Worm (Caenorhabditis elegans) whole organism, young adult: ENCODE data around the gene R03D7.15.
"Not testable (repeated sequence)": the region's sequence is repeated elsewhere in the genome, so short reads cannot be mapped to it uniquely, and the experiment has no call there.

Experiments used
- B0019.2 ChIP-seq: fragments of 200-800 bp; sonication (Bioruptor generic); conservative IDR thresholded peaks from 2 replicates; pipeline ENCODE4 v1.3.6; 2022; ENCODE audit warnings: missing genetic modification reagents, missing genetic modification characterization, missing compliant biosample characterization
- B0336.3 ChIP-seq: fragments of 200-800 bp; sonication (Bioruptor generic); IDR thresholded peaks from 2 replicates; pipeline ENCODE4 v1.3.6; 2022; ENCODE audit warnings: missing genetic modification characterization, missing compliant biosample characterization
- F23B12.7 ChIP-seq: sonication (generic microtip); optimal IDR thresholded peaks from 2 replicates; lab custom pipeline; 2017; ENCODE audit warnings: missing genetic modification characterization, mild to moderate bottlenecking, missing compliant biosample characterization, antibody characterized with exemption, moderate library complexity; ENCODE audit not compliant: insufficient read depth
- F39B2.1 ChIP-seq: fragments of 200-800 bp; sonication (Bioruptor generic); IDR thresholded peaks from 2 replicates; pipeline ENCODE4 v1.3.6; 2022; ENCODE audit warnings: missing genetic modification reagents, missing genetic modification characterization, missing compliant biosample characterization
- K11D2.4 ChIP-seq: fragments of 200-800 bp; sonication (Bioruptor generic); IDR thresholded peaks from 2 replicates; pipeline ENCODE4 v1.3.6; 2022; ENCODE audit warnings: missing genetic modification reagents, missing genetic modification characterization, missing compliant biosample characterization
- Y53F4B.3 ChIP-seq: fragments of 200-800 bp; sonication (Bioruptor generic); IDR thresholded peaks from 2 replicates; pipeline ENCODE4 v1.3.6; 2022; ENCODE audit warnings: missing genetic modification reagents, missing genetic modification characterization, missing compliant biosample characterization
- Y53G8AR.9 ChIP-seq: fragments of 200-800 bp; sonication (Bioruptor generic); conservative IDR thresholded peaks from 2 replicates; pipeline ENCODE4 v1.3.6; 2022; ENCODE audit warnings: missing genetic modification reagents, missing genetic modification characterization, missing compliant biosample characterization
- Y67H2A.10 ChIP-seq: fragments of 200-800 bp; sonication (Bioruptor generic); conservative IDR thresholded peaks from 2 replicates; pipeline ENCODE4 v1.3.6; 2022; ENCODE audit warnings: missing genetic modification reagents, missing genetic modification characterization, missing compliant biosample characterization
- ZK185.1 ChIP-seq: sonication (generic microtip); optimal IDR thresholded peaks from 2 replicates; lab custom pipeline; 2016; ENCODE audit warnings: mild to moderate bottlenecking, missing genetic modification characterization, missing compliant biosample characterization; ENCODE audit not compliant: poor library complexity, severe bottlenecking
- aptf-2 ChIP-seq: fragments of 200-800 bp; sonication (Bioruptor generic); conservative IDR thresholded peaks from 2 replicates; pipeline ENCODE4 v1.3.6; 2022; ENCODE audit warnings: missing genetic modification reagents, missing genetic modification characterization, missing compliant biosample characterization
- atf-7 ChIP-seq: sonication (generic microtip); optimal IDR thresholded peaks from 2 replicates; lab custom pipeline; 2017; ENCODE audit warnings: mild to moderate bottlenecking, missing genetic modification characterization, missing compliant biosample characterization
- attf-3 ChIP-seq: fragments of 200-800 bp; sonication (Bioruptor generic); conservative IDR thresholded peaks from 2 replicates; pipeline ENCODE4 v1.3.6; 2022; ENCODE audit warnings: missing genetic modification reagents, missing genetic modification characterization, missing compliant biosample characterization
- attf-5 ChIP-seq: fragments of 200-800 bp; sonication (Bioruptor generic); optimal IDR thresholded peaks from 2 replicates; lab custom pipeline; 2018; ENCODE audit warnings: mild to moderate bottlenecking, missing genetic modification characterization, missing compliant biosample characterization
- bed-1 ChIP-seq: fragments of 200-800 bp; sonication (Bioruptor generic); IDR thresholded peaks from 2 replicates; pipeline ENCODE4 v1.3.6; 2022; ENCODE audit warnings: missing genetic modification reagents, missing genetic modification characterization, missing compliant biosample characterization
- bed-2 ChIP-seq: fragments of 200-800 bp; sonication (Bioruptor generic); IDR thresholded peaks from 2 replicates; pipeline ENCODE4 v1.3.6; 2022; ENCODE audit warnings: missing genetic modification reagents, missing genetic modification characterization, missing compliant biosample characterization
- cebp-1 ChIP-seq, 2 experiments: fragments of 200-800 bp in 1 of 2; sonication (Bioruptor generic) in 1 of 2; sonication (generic microtip) in 1 of 2; IDR thresholded peaks in 1 of 2; optimal IDR thresholded peaks in 1 of 2; 2 replicates each; pipeline versions ENCODE4 v1.3.6 to Lab custom; 2017 to 2022; ENCODE audit warnings: missing compliant biosample characterization in 2 of 2, missing genetic modification characterization in 2 of 2, mild to moderate bottlenecking in 1 of 2, missing genetic modification reagents in 1 of 2, moderate library complexity in 1 of 2
- ceh-100 ChIP-seq: fragments of 200-800 bp; sonication (Bioruptor generic); IDR thresholded peaks from 2 replicates; pipeline ENCODE4 v1.3.6; 2022; ENCODE audit warnings: missing genetic modification reagents, missing genetic modification characterization, missing compliant biosample characterization
- ceh-27 ChIP-seq: fragments of 200-800 bp; sonication (Bioruptor generic); optimal IDR thresholded peaks from 2 replicates; lab custom pipeline; 2018; ENCODE audit warnings: mild to moderate bottlenecking, missing genetic modification characterization, moderate library complexity, missing compliant biosample characterization
- ceh-91 ChIP-seq: fragments of 200-800 bp; sonication (Bioruptor generic); IDR thresholded peaks from 2 replicates; pipeline ENCODE4 v1.3.6; 2022; ENCODE audit warnings: missing genetic modification reagents, missing genetic modification characterization, missing compliant biosample characterization
- efl-1 ChIP-seq: fragments of 150-350 bp; optimal IDR thresholded peaks from 2 replicates; lab custom pipeline; 2014; ENCODE audit warnings: missing biosample characterization, missing genetic modification reagents, missing genetic modification characterization
- egrh-3 ChIP-seq: fragments of 200-800 bp; sonication (Bioruptor generic); IDR thresholded peaks from 2 replicates; pipeline ENCODE4 v1.3.6; 2022; ENCODE audit warnings: missing genetic modification reagents, missing genetic modification characterization, missing compliant biosample characterization
- hlh-12 ChIP-seq: sonication (generic microtip); optimal IDR thresholded peaks from 2 replicates; lab custom pipeline; 2016; ENCODE audit warnings: missing genetic modification characterization, missing compliant biosample characterization
- let-526 ChIP-seq: fragments of 200-800 bp; sonication (Bioruptor generic); IDR thresholded peaks from 2 replicates; pipeline ENCODE4 v1.3.6; 2022; ENCODE audit warnings: missing genetic modification reagents, missing genetic modification characterization, missing compliant biosample characterization
- lin-26 ChIP-seq: fragments of 200-800 bp; sonication (Bioruptor generic); IDR thresholded peaks from 2 replicates; pipeline ENCODE4 v1.3.6; 2022; ENCODE audit warnings: missing genetic modification reagents, missing genetic modification characterization, missing compliant biosample characterization
- lin-35 ChIP-seq, 3 experiments: fragments of 150-350 bp in 2 of 3; sonication (generic microtip) in 1 of 3; optimal IDR thresholded peaks; 2 replicates each; lab custom pipeline; 2014 to 2018; ENCODE audit warnings: missing biosample characterization in 3 of 3, missing genetic modification characterization in 3 of 3, missing genetic modification reagents in 3 of 3
- lsl-1 ChIP-seq: fragments of 200-800 bp; sonication (Bioruptor generic); optimal IDR thresholded peaks from 2 replicates; lab custom pipeline; 2018; ENCODE audit warnings: mild to moderate bottlenecking, missing genetic modification characterization, moderate library complexity, missing compliant biosample characterization
- madf-6 ChIP-seq: fragments of 200-800 bp; sonication (Bioruptor generic); IDR thresholded peaks from 2 replicates; pipeline ENCODE4 v1.3.6; 2022; ENCODE audit warnings: missing genetic modification reagents, missing genetic modification characterization, missing compliant biosample characterization
- mcd-1 ChIP-seq: fragments of 200-800 bp; sonication (Bioruptor generic); IDR thresholded peaks from 2 replicates; pipeline ENCODE4 v1.3.6; 2022; ENCODE audit warnings: missing genetic modification reagents, missing genetic modification characterization, missing compliant biosample characterization
- nhr-27 ChIP-seq: fragments of 200-800 bp; sonication (Bioruptor generic); optimal IDR thresholded peaks from 2 replicates; lab custom pipeline; 2018; ENCODE audit warnings: mild to moderate bottlenecking, missing genetic modification characterization, moderate library complexity, missing compliant biosample characterization
- snpc-1.3 ChIP-seq: sonication (generic microtip); optimal IDR thresholded peaks from 2 replicates; lab custom pipeline; 2017; ENCODE audit warnings: missing genetic modification characterization, mild to moderate bottlenecking, missing compliant biosample characterization, antibody characterized with exemption, moderate library complexity, missing genotype, missing genetic modification reagents; ENCODE audit not compliant: insufficient read depth
- tlf-1 ChIP-seq: fragments of 200-800 bp; sonication (Bioruptor generic); optimal IDR thresholded peaks from 2 replicates; lab custom pipeline; 2018; ENCODE audit warnings: mild to moderate bottlenecking, missing genetic modification characterization, missing compliant biosample characterization
- xnd-1 ChIP-seq: sonication (generic microtip); optimal IDR thresholded peaks from 2 replicates; lab custom pipeline; 2016; ENCODE audit warnings: missing genotype, missing genetic modification reagents, missing genetic modification characterization, missing compliant biosample characterization

Gene R03D7.15

DNA sequence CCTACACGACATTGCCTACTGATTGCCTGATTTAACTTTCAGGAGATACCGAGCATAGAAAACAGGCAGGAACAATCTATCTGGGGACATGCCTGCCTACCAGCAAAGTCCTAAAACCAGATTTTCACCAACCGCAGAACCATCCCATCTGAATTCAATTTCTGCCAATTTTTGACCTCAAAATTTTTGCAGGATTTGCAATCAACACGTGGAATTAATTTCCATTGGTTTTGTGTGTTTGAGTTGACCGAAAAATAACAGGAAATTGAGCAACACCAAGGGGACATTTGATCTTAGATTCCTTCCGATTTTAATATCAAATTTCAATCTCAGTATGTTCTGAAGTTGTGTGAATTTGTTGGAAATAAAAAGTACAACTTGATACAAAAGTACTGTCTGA lies 43.0 kb upstream of the R03D7.15 start:
- TF ChIP-seq atf-7 (no peak), hlh-12 (tag; lab: Kevin White, UChicago) (no peak), egrh-3 (no peak), attf-5 (GFP tag; lab: Kevin White, UChicago) (no peak), F39B2.1 (GFP tag; lab: Robert Waterston, UW) (no peak), K11D2.4 (GFP tag; lab: Robert Waterston, UW) (no peak), ZK185.1 (tag; lab: Kevin White, UChicago) (no peak), bed-2 (no peak), F23B12.7 (no peak), ceh-100 (no peak), B0019.2 (GFP tag; lab: Robert Waterston, UW) (no peak), lin-26 (GFP tag; lab: Robert Waterston, UW) (no peak), madf-6 (GFP tag; lab: Robert Waterston, UW) (no peak), snpc-1.3 (tag; lab: Kevin White, UChicago) (no peak), let-526 (GFP tag; lab: Robert Waterston, UW) (no peak), mcd-1 (GFP tag; lab: Robert Waterston, UW) (no peak), lin-35 (GFP tag; optimal IDR thresholded peaks at IDR 0.05; lab: Kevin White, UChicago) (no peak), cebp-1 (GFP tag; IDR thresholded peaks at IDR 0.05; lab: Robert Waterston, UW) (no peak), cebp-1 (tag; optimal IDR thresholded peaks at IDR 0.05; lab: Kevin White, UChicago) (no peak), aptf-2 (GFP tag; lab: Robert Waterston, UW) (no peak), ceh-27 (GFP tag; lab: Kevin White, UChicago) (no peak)

DNA sequence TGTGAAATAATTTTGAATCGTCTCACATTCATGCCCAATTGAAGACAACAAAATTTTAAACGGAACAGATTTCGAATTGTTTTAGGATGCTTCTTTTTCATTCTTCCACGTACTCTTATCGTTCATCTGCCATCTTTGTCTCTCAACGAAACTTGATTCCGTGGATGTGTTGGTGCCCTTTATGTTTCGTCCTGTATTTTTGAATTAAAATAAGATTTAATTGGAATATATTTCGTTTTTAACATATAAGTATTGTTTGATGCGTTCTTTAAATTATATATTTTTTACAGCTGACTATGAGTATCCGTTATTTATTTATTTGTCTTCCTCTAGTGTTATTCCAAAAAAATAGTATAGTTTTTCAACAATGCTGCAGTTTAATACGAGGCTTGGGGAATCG lies 39.9 kb upstream of the R03D7.15 start, which contains the start of gene gly-1:
gly-1 (minus strand) TSS at position 101 of the 400 bp plus-strand sequence.
- TF ChIP-seq attf-3 (GFP tag; lab: Robert Waterston, UW) (no peak), B0336.3 (GFP tag; lab: Robert Waterston, UW) (no peak), Y53F4B.3 (GFP tag; lab: Robert Waterston, UW) (no peak), efl-1 (GFP tag; lab: Kevin White, UChicago) (no peak), tlf-1 (GFP tag; lab: Kevin White, UChicago) (no peak), bed-1 (no peak)

DNA sequence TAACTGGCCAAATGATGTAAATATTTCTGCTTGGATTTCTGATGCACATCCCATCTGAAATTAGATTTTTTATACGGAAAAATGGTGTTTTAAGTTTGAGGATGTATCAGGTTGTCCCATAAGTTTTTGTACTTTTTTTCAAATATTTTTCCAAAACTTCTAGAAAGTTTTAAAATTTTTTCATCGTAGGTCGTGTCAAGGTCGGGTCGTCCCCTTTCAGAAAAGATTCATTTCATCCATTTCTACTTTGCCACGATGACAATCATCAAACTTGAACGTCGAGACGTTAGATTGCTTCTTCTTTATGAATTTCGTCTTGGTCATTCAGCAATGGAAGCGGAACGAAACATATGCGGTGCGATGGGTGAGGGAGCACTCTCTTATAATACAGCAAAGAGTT lies 37.6 kb upstream of the R03D7.15 start, which contains the start of gene sra-12:
sra-12 (minus strand) TSS at position 101 of the 400 bp plus-strand sequence.
- TF ChIP-seq xnd-1 (tag; lab: Kevin White, UChicago); lsl-1 (GFP tag; lab: Kevin White, UChicago); Y53G8AR.9 (GFP tag; lab: Robert Waterston, UW): not testable (repeated sequence)
- TF ChIP-seq, all 124 proteins: peak for 0; not testable (repeated sequence) for 124

DNA sequence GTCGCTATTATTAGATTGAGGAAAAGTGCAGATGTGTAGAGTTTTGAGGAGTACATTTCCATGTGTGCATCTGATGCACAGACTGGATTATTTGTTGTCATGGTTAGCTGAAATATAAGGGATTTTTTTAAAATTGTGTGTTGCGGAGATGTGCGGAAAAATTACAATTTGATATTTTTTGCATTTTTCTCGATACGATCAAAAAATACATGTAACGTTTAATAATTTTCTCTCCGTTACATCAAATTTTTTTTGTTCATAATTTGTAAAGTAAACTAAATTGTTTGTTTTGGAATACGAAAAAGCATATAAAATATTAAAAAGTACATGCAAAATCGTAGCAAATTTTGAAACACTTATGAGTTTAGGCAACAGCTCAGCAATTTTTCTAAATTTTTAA lies 31.8 kb upstream of the R03D7.15 start, which contains the start of gene sra-11:
sra-11 (minus strand) TSS at position 101 of the 400 bp plus-strand sequence.
- TF ChIP-seq Y67H2A.10 (GFP tag; lab: Robert Waterston, UW) (no peak), nhr-27 (tag; lab: Kevin White, UChicago) (no peak), efl-1 (GFP tag; lab: Kevin White, UChicago) (no peak), ceh-91 (no peak)
